Worm (Caenorhabditis elegans): ENCODE measurements around the gene C14A6.3.

Gene C14A6.3

ce11 chrV:18134378-18134777 lies 11.8 kb upstream of the C14A6.3 start, which contains the start of gene Y37H2A.7:
Gene Y37H2A.7, minus strand, starts transcription at chrV:18134478.
- TF ChIP-seq blmp-1 (tag; optimal IDR thresholded peaks at IDR 0.05) (no peak), elt-2 (tag; optimal IDR thresholded peaks at IDR 0.05) (no peak), nhr-12 (tag; optimal IDR thresholded peaks at IDR 0.05) (no peak), nhr-47 (tag; optimal IDR thresholded peaks at IDR 0.05) (no peak), nhr-20 (tag; optimal IDR thresholded peaks at IDR 0.05) (no peak), irx-1 (tag; optimal IDR thresholded peaks at IDR 0.05) (no peak), lin-14 (GFP tag; optimal IDR thresholded peaks at IDR 0.05) (no peak), pqm-1 (tag; optimal IDR thresholded peaks at IDR 0.05) (no peak), egl-27 (tag; optimal IDR thresholded peaks at IDR 0.05) (no peak), snpc-4 (tag; optimal IDR thresholded peaks at IDR 0.05) (no peak), elt-3 (tag; optimal IDR thresholded peaks at IDR 0.05) (no peak), C34B4.2 (tag; optimal IDR thresholded peaks at IDR 0.05) (no peak), dpl-1 (GFP tag; optimal IDR thresholded peaks at IDR 0.05) (no peak), skn-1 (tag; optimal IDR thresholded peaks at IDR 0.05) (no peak), sox-4 (tag; optimal IDR thresholded peaks at IDR 0.05) (no peak), nhr-71 (tag; optimal IDR thresholded peaks at IDR 0.05) (no peak), unc-86 (tag; optimal IDR thresholded peaks at IDR 0.05) (no peak), fkh-8 (tag; optimal IDR thresholded peaks at IDR 0.05) (no peak)

- TF ChIP-seq snu-23 (GFP tag; optimal IDR thresholded peaks at IDR 0.05) = no peak
- TF ChIP-seq unc-98 (GFP tag; IDR thresholded peaks at IDR 0.05) = no peak
- no peak for TF ChIP-seq pag-3 (tag; optimal IDR thresholded peaks at IDR 0.05; ENCODE audit: borderline replicate concordance, insufficient read depth)
- no peak for TF ChIP-seq ceh-82 (tag; optimal IDR thresholded peaks at IDR 0.05)
- TF ChIP-seq fkh-8 (tag; optimal IDR thresholded peaks at IDR 0.05) = no peak
- TF ChIP-seq mef-2 (tag; optimal IDR thresholded peaks at IDR 0.05) = no peak
- no peak for TF ChIP-seq snpc-4 (tag; optimal IDR thresholded peaks at IDR 0.05)
- no peak for TF ChIP-seq C16A3.4 (tag; optimal IDR thresholded peaks at IDR 0.05)
- TF ChIP-seq zip-4 (GFP tag; optimal IDR thresholded peaks at IDR 0.05) = no peak
- TF ChIP-seq ceh-88 (GFP tag; IDR thresholded peaks at IDR 0.05) = no peak
- no peak for TF ChIP-seq hlh-17 (GFP tag; optimal IDR thresholded peaks at IDR 0.05; ENCODE audit: borderline replicate concordance)
- TF ChIP-seq hpl-2 (GFP tag; optimal IDR thresholded peaks at IDR 0.05) = no peak
- TF ChIP-seq sup-37 (GFP tag; optimal IDR thresholded peaks at IDR 0.05) = no peak
- TF ChIP-seq rnt-1 (tag; optimal IDR thresholded peaks at IDR 0.05) = no peak
- no peak for TF ChIP-seq lin-15B (tag; optimal IDR thresholded peaks at IDR 0.05)
- no peak for TF ChIP-seq blmp-1 (tag; optimal IDR thresholded peaks at IDR 0.05)
- TF ChIP-seq C34B4.2 (tag; optimal IDR thresholded peaks at IDR 0.05) = no peak
- TF ChIP-seq lin-39 (tag; optimal IDR thresholded peaks at IDR 0.05) = no peak
- no peak for TF ChIP-seq mdl-1 (tag; optimal IDR thresholded peaks at IDR 0.05)
These were observed 8.5 kb upstream of the C14A6.3 start for ce11 chrV:18137679-18138078.

- TF ChIP-seq hpl-2 (GFP tag; optimal IDR thresholded peaks at IDR 0.05) (no peak), ets-5 (GFP tag; IDR thresholded peaks at IDR 0.05) (no peak), unc-62 (GFP tag; optimal IDR thresholded peaks at IDR 0.05) (no peak), elt-2 (tag; optimal IDR thresholded peaks at IDR 0.05) (no peak), mep-1 (tag; optimal IDR thresholded peaks at IDR 0.05) (no peak), grh-1 (GFP tag; IDR thresholded peaks at IDR 0.05) (no peak), nhr-84 (tag; optimal IDR thresholded peaks at IDR 0.05) (no peak), blmp-1 (tag; optimal IDR thresholded peaks at IDR 0.05) (no peak), aha-1 (tag; optimal IDR thresholded peaks at IDR 0.05) (no peak), rnt-1 (tag; optimal IDR thresholded peaks at IDR 0.05) (no peak), nhr-47 (tag; optimal IDR thresholded peaks at IDR 0.05) (no peak), mab-9 (GFP tag; IDR thresholded peaks at IDR 0.05) (no peak), xbp-1 (tag; optimal IDR thresholded peaks at IDR 0.05) (no peak), dpl-1 (GFP tag; optimal IDR thresholded peaks at IDR 0.05) (no peak)
These were observed 7.5 kb upstream of the C14A6.3 start, which contains the start of gene Y37H2A.10 for ce11 chrV:18138695-18139094. Gene Y37H2A.10, plus strand, starts transcription at chrV:18138995.

Data from whole organism, L1 larva.